Worm (Caenorhabditis elegans): ENCODE data around the gene F37A4.3.

The F37A4.3 gene

ce11 chrIII:6746668-6747067 lies 28.3 kb downstream of the F37A4.3 start:
- TF ChIP-seq ham-2 (GFP tag; optimal IDR thresholded peaks at IDR 0.05) (no peak), ces-1 (GFP tag; optimal IDR thresholded peaks at IDR 0.05) (no peak), nhr-12 (tag; optimal IDR thresholded peaks at IDR 0.05) (no peak), M03D4.4 (tag; optimal IDR thresholded peaks at IDR 0.05) (no peak), flh-1 (GFP tag; optimal IDR thresholded peaks at IDR 0.05) (no peak), ceh-43 (GFP tag; optimal IDR thresholded peaks at IDR 0.05) (no peak), zip-8 (tag; optimal IDR thresholded peaks at IDR 0.05) (no peak), lsy-2 (tag; optimal IDR thresholded peaks at IDR 0.05) (no peak)

DNA sequence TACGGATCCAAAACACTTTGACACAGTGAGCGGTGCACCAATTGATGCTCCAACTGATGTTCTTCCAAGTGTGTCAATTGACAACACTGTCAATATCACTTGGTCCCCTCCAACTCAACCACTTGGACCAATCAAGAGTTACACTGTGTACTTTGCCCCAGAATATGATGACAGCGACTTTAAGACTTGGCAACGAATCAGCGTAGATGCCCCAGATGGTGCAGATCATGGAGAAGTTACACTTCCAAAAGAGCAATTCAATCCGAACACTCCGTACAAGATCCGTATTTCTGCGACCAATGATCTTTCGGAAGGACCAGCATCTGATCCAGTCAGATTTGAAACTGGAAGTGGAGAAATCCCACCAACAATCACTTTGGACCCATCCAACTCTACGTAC lies 34.2 kb downstream of the F37A4.3 start:
- TF ChIP-seq flh-1 (GFP tag; optimal IDR thresholded peaks at IDR 0.05) (no peak), ceh-43 (GFP tag; optimal IDR thresholded peaks at IDR 0.05) (no peak), nhr-76 (tag; optimal IDR thresholded peaks at IDR 0.05) (no peak), mls-2 (tag; optimal IDR thresholded peaks at IDR 0.05) (no peak), ham-2 (GFP tag; optimal IDR thresholded peaks at IDR 0.05) (no peak), pha-4 (tag; optimal IDR thresholded peaks at IDR 0.05) (no peak), blmp-1 (tag; optimal IDR thresholded peaks at IDR 0.05) (no peak), ztf-11 (tag; optimal IDR thresholded peaks at IDR 0.05) (no peak), nhr-237 (tag; optimal IDR thresholded peaks at IDR 0.05) (no peak), snpc-4 (tag; optimal IDR thresholded peaks at IDR 0.05) (no peak), nhr-12 (tag; optimal IDR thresholded peaks at IDR 0.05) (no peak), sptf-1 (tag; optimal IDR thresholded peaks at IDR 0.05) (no peak), nhr-28 (tag; optimal IDR thresholded peaks at IDR 0.05) (no peak), lsy-2 (tag; optimal IDR thresholded peaks at IDR 0.05) (no peak), hlh-1 (tag; optimal IDR thresholded peaks at IDR 0.05) (no peak), lin-32 (GFP tag; optimal IDR thresholded peaks at IDR 0.05) (no peak), unc-62 (GFP tag; optimal IDR thresholded peaks at IDR 0.05) (no peak), mab-5 (tag; optimal IDR thresholded peaks at IDR 0.05) (no peak)

ce11 chrIII:6756769-6757168 lies 38.4 kb downstream of the F37A4.3 start:
- TF ChIP-seq mls-2 (tag; optimal IDR thresholded peaks at IDR 0.05) (no peak), snpc-4 (tag; optimal IDR thresholded peaks at IDR 0.05) (no peak), ceh-39 (tag; optimal IDR thresholded peaks at IDR 0.05) (no peak)
